Fruit fly (Drosophila melanogaster): ENCODE data around the gene Elo68beta.

The Elo68beta gene

dm6 chr3L:11089805-11090440 is 11.6 kb downstream of the Elo68beta start (continued):
- TF ChIP-seq CG18262 (tag; optimal IDR thresholded peaks at IDR 0.05): peak; percentile 98
- TF ChIP-seq CG13123 (GFP tag; optimal IDR thresholded peaks at IDR 0.05): peak; percentile 75
- peak; percentile 67 for TF ChIP-seq CG6654 (GFP tag; optimal IDR thresholded peaks at IDR 0.05)
- TF ChIP-seq ems (GFP tag; optimal IDR thresholded peaks at IDR 0.05): peak; percentile 87
- TF ChIP-seq Lim3 (GFP tag; IDR thresholded peaks at IDR 0.05): peak; percentile 33; the same call in 1 of the 2 replicates
- peak; percentile 25 for TF ChIP-seq Neu2 (GFP tag; optimal IDR thresholded peaks at IDR 0.05; ENCODE audit: borderline replicate concordance)
- peak; percentile 93 for TF ChIP-seq CG15696 (tag; optimal IDR thresholded peaks at IDR 0.05)
- peak; percentile 44 for TF ChIP-seq CG4328 (GFP tag; optimal IDR thresholded peaks at IDR 0.05)
- peak; percentile 74 for TF ChIP-seq sisA (GFP tag; IDR thresholded peaks at IDR 0.05)
- TF ChIP-seq bab2 (GFP tag; optimal IDR thresholded peaks at IDR 0.05): peak; percentile 82
- peak; percentile 98 for TF ChIP-seq CG17361 (GFP tag; IDR thresholded peaks at IDR 0.05)
- TF ChIP-seq dimm (GFP tag; IDR thresholded peaks at IDR 0.05): peak; percentile 4; the same call in 1 of the 2 replicates
- no peak for TF ChIP-seq lov (optimal IDR thresholded peaks at IDR 0.05)
- peak; percentile 82 for TF ChIP-seq lov (GFP tag; IDR thresholded peaks at IDR 0.05)
- TF ChIP-seq CG32772 (GFP tag; IDR thresholded peaks at IDR 0.05): peak; percentile 59
- peak; percentile 86 for TF ChIP-seq CG4360 (GFP tag; IDR thresholded peaks at IDR 0.05)
- TF ChIP-seq Sry-δ (GFP tag; optimal IDR thresholded peaks at IDR 0.05): peak; percentile 35
- peak; percentile 89 for TF ChIP-seq lab (GFP tag; optimal IDR thresholded peaks at IDR 0.05)
- peak; percentile 82 for TF ChIP-seq CG15479 (GFP tag; optimal IDR thresholded peaks at IDR 0.05)
- TF ChIP-seq tgo (GFP tag; IDR thresholded peaks at IDR 0.05): peak; percentile 83; the same call in 2 of the 3 replicates
- peak; percentile 65; the same call in 1 of the 4 replicates for TF ChIP-seq chinmo (GFP tag; IDR thresholded peaks at IDR 0.05; ENCODE audit: partially characterized antibody)
- TF ChIP-seq tin (GFP tag; optimal IDR thresholded peaks at IDR 0.05): peak; percentile 87
- peak; percentile 29 for TF ChIP-seq CG10565 (GFP tag; optimal IDR thresholded peaks at IDR 0.05)
- TF ChIP-seq gcm2 (GFP tag; optimal IDR thresholded peaks at IDR 0.05): peak; percentile 91
- TF ChIP-seq CG8765 (GFP tag; IDR thresholded peaks at IDR 0.05): peak; percentile 50
- peak; percentile 65 for TF ChIP-seq HLHmδ (GFP tag; optimal IDR thresholded peaks at IDR 0.05)
- TF ChIP-seq pita (GFP tag; optimal IDR thresholded peaks at IDR 0.05): no peak
- TF ChIP-seq cg (GFP tag; optimal IDR thresholded peaks at IDR 0.05): peak; percentile 54
- TF ChIP-seq gce (GFP tag; IDR thresholded peaks at IDR 0.05): peak; percentile 59
- TF ChIP-seq Camta (GFP tag; optimal IDR thresholded peaks at IDR 0.05): peak; percentile 89
- peak; percentile 75 for TF ChIP-seq fd3F (GFP tag; optimal IDR thresholded peaks at IDR 0.05)
- TF ChIP-seq CG10209 (GFP tag; optimal IDR thresholded peaks at IDR 0.05): peak; percentile 92
- peak; percentile 51; the same call in 1 of the 2 replicates for TF ChIP-seq dati (GFP tag; IDR thresholded peaks at IDR 0.05)
- TF ChIP-seq CG1602 (GFP tag; optimal IDR thresholded peaks at IDR 0.05): peak; percentile 87
- peak; percentile 76 for TF ChIP-seq CG6854 (GFP tag; optimal IDR thresholded peaks at IDR 0.05)
- TF ChIP-seq lbe (GFP tag; optimal IDR thresholded peaks at IDR 0.05): peak; percentile 66
- peak; percentile 75 for TF ChIP-seq CG10274 (GFP tag; optimal IDR thresholded peaks at IDR 0.05)
- TF ChIP-seq BtbVII (GFP tag; optimal IDR thresholded peaks at IDR 0.05): peak; percentile 78
- TF ChIP-seq nmo (GFP tag; optimal IDR thresholded peaks at IDR 0.05): peak; percentile 96
- peak; percentile 87 for TF ChIP-seq Xrp1 (GFP tag; IDR thresholded peaks at IDR 0.05)
- TF ChIP-seq prd (optimal IDR thresholded peaks at IDR 0.05): no peak
- peak; percentile 85 for TF ChIP-seq prd (GFP tag; IDR thresholded peaks at IDR 0.05)
- TF ChIP-seq H2.0 (GFP tag; IDR thresholded peaks at IDR 0.05): peak; percentile 54
- 0 out of 2 replicates have a peak, but pooled peaks have one; percentile 15 for TF ChIP-seq Taf1 (GFP tag; IDR thresholded peaks at IDR 0.05)
- TF ChIP-seq odd (GFP tag; optimal IDR thresholded peaks at IDR 0.05): peak; percentile 96
- TF ChIP-seq jumu (GFP tag; optimal IDR thresholded peaks at IDR 0.05): peak; percentile 68
- peak; percentile 80 for TF ChIP-seq caup (GFP tag; optimal IDR thresholded peaks at IDR 0.05; ENCODE audit: severe bottlenecking)
- peak; percentile 82 for TF ChIP-seq CG6683 (GFP tag; optimal IDR thresholded peaks at IDR 0.05)
- peak in 1 of 2 experiments; percentile 74 for TF ChIP-seq tll (GFP tag; optimal IDR thresholded peaks at IDR 0.05)
